Fruit fly (Drosophila melanogaster) whole organism, embryonic: Measurements from ENCODE around the gene CG16985.
A peak's percentile ranks its signal among the peaks of the same experiment; 100 is the strongest.

Experiments used
- Bdp1 ChIP-seq: fragments of 200-800 bp; sonication (Bioruptor generic); optimal IDR thresholded peaks from 3 replicates; lab custom pipeline; 2016; ENCODE audit warnings: missing biosample characterization, missing genetic modification characterization
- CG10543 ChIP-seq: fragments of 200-800 bp; sonication (Bioruptor generic); optimal IDR thresholded peaks from 3 replicates; lab custom pipeline; 2017; ENCODE audit warnings: missing biosample characterization, mild to moderate bottlenecking, missing genetic modification characterization, moderate library complexity
- CG11695 ChIP-seq: fragments of 200-800 bp; sonication (Bioruptor generic); IDR thresholded peaks from 3 replicates; pipeline ENCODE4 v1.3.6; 2022; ENCODE audit warnings: missing biosample characterization, missing genetic modification characterization
- CG12391 ChIP-seq: fragments of 200-800 bp; sonication (Bioruptor generic); optimal IDR thresholded peaks from 3 replicates; lab custom pipeline; 2018; ENCODE audit warnings: missing biosample characterization, mild to moderate bottlenecking, missing genetic modification characterization, moderate library complexity
- CG14667 ChIP-seq: fragments of 200-800 bp; sonication (Bioruptor generic); IDR thresholded peaks from 2 replicates; pipeline ENCODE4 v1.3.6; 2022; ENCODE audit warnings: missing biosample characterization, missing genetic modification characterization
- CG15011 ChIP-seq: fragments of 200-800 bp; sonication (Bioruptor generic); optimal IDR thresholded peaks from 3 replicates; lab custom pipeline; 2018; ENCODE audit warnings: missing biosample characterization, mild to moderate bottlenecking, missing genetic modification characterization
- CG18011 ChIP-seq: fragments of 200-800 bp; sonication (Bioruptor generic); optimal IDR thresholded peaks from 2 replicates; lab custom pipeline; 2017; ENCODE audit warnings: missing biosample characterization, missing genetic modification characterization, mild to moderate bottlenecking, moderate library complexity, missing genotype
- CG1832 ChIP-seq: fragments of 200-800 bp; sonication (Bioruptor generic); optimal IDR thresholded peaks from 2 replicates; lab custom pipeline; 2017; ENCODE audit warnings: missing biosample characterization, mild to moderate bottlenecking, missing genetic modification characterization, inconsistent platforms
- CG2129 ChIP-seq: fragments of 200-800 bp; sonication (Bioruptor generic); IDR thresholded peaks from 2 replicates; pipeline ENCODE4 v1.3.6; 2022; ENCODE audit warnings: missing biosample characterization, missing genetic modification characterization; ENCODE audit not compliant: partially characterized antibody
- CG34422 ChIP-seq: fragments of 200-800 bp; sonication (Bioruptor generic); IDR thresholded peaks from 3 replicates; pipeline ENCODE4 v1.3.6; 2022; ENCODE audit warnings: missing biosample characterization, missing genetic modification characterization
- CG3726 ChIP-seq: fragments of 200-800 bp; sonication (Bioruptor generic); IDR thresholded peaks from 3 replicates; pipeline ENCODE4, ENCODE4 v1.3.6; 2022; ENCODE audit warnings: missing biosample characterization, missing genetic modification characterization
- CG42726 ChIP-seq: fragments of 200-800 bp; sonication (Bioruptor generic); IDR thresholded peaks from 2 replicates; pipeline ENCODE4 v1.3.6; 2022; ENCODE audit warnings: missing biosample characterization, missing genetic modification characterization; ENCODE audit not compliant: partially characterized antibody
- CG5245 ChIP-seq: fragments of 200-800 bp; sonication (Bioruptor generic); optimal IDR thresholded peaks from 3 replicates; lab custom pipeline; 2016; ENCODE audit warnings: missing biosample characterization, missing genetic modification characterization
- CG6689 ChIP-seq: fragments of 200-800 bp; sonication (Bioruptor generic); IDR thresholded peaks from 2 replicates; pipeline ENCODE4 v1.3.6; 2022; ENCODE audit warnings: missing biosample characterization, missing genetic modification characterization
- CG8359 ChIP-seq: fragments of 200-800 bp; sonication (Bioruptor generic); optimal IDR thresholded peaks from 2 replicates; lab custom pipeline; 2017; ENCODE audit warnings: missing biosample characterization, mild to moderate bottlenecking, missing genetic modification characterization, borderline replicate concordance
- CG8478 ChIP-seq: fragments of >200 bp; optimal IDR thresholded peaks from 2 replicates; lab custom pipeline; 2018
- CG8944 ChIP-seq: fragments of 200-800 bp; sonication (Bioruptor generic); optimal IDR thresholded peaks from 3 replicates; lab custom pipeline; 2016; ENCODE audit warnings: missing biosample characterization, missing genetic modification characterization
- H15 ChIP-seq: fragments of 200-800 bp; sonication (Bioruptor generic); IDR thresholded peaks from 3 replicates; pipeline ENCODE4 v1.3.6; 2022; ENCODE audit warnings: missing biosample characterization, missing genetic modification characterization
- Hey ChIP-seq: fragments of 200-800 bp; sonication (Bioruptor generic); optimal IDR thresholded peaks from 3 replicates; lab custom pipeline; 2018; ENCODE audit warnings: missing biosample characterization, mild to moderate bottlenecking, missing genetic modification characterization
- MTF-1 ChIP-seq: fragments of 200-800 bp; sonication (Bioruptor generic); optimal IDR thresholded peaks from 2 replicates; lab custom pipeline; 2018; ENCODE audit warnings: missing biosample characterization, mild to moderate bottlenecking, missing genetic modification characterization, borderline replicate concordance
- Mrtf ChIP-seq: fragments of 200-800 bp; sonication (Bioruptor generic); IDR thresholded peaks from 3 replicates; pipeline ENCODE4 v1.3.6; 2022; ENCODE audit warnings: missing biosample characterization, missing genetic modification characterization
- NFAT ChIP-seq: fragments of 200-800 bp; sonication (Bioruptor generic); IDR thresholded peaks from 2 replicates; pipeline ENCODE4 v1.3.6; 2022; ENCODE audit warnings: missing biosample characterization, missing genetic modification characterization
- Pdp1 ChIP-seq, 2 experiments: fragments of 200-800 bp; sonication (Bioruptor generic); optimal IDR thresholded peaks; 3 replicates each; lab custom pipeline; 2016; ENCODE audit warnings: missing biosample characterization in 2 of 2, missing genetic modification characterization in 2 of 2, mild to moderate bottlenecking in 1 of 2, moderate library complexity in 1 of 2
- Scr ChIP-seq: fragments of 200-800 bp; sonication (Bioruptor generic); IDR thresholded peaks from 2 replicates; pipeline ENCODE4 v1.3.6; 2022; ENCODE audit warnings: missing biosample characterization, missing genetic modification characterization; ENCODE audit not compliant: partially characterized antibody
- al ChIP-seq: fragments of 200-800 bp; sonication (Bioruptor generic); IDR thresholded peaks from 2 replicates; pipeline ENCODE4 v1.3.6; 2022; ENCODE audit warnings: missing biosample characterization, missing genetic modification characterization
- ash1 ChIP-seq: fragments of 200-800 bp; sonication (Bioruptor generic); optimal IDR thresholded peaks from 2 replicates; lab custom pipeline; 2018; ENCODE audit warnings: missing biosample characterization, mild to moderate bottlenecking, missing genetic modification characterization
- ato ChIP-seq: fragments of 200-800 bp; sonication (Bioruptor generic); IDR thresholded peaks from 2 replicates; pipeline ENCODE4 v1.3.6; 2022; ENCODE audit warnings: missing biosample characterization, missing genetic modification characterization; ENCODE audit not compliant: partially characterized antibody
- br ChIP-seq: fragments of >200 bp; optimal IDR thresholded peaks from 2 replicates; lab custom pipeline; 2017
- dmrt99B ChIP-seq: fragments of 200-800 bp; sonication (Bioruptor generic); optimal IDR thresholded peaks from 2 replicates; lab custom pipeline; 2018; ENCODE audit warnings: missing biosample characterization, mild to moderate bottlenecking, missing genetic modification characterization, moderate library complexity
- emc ChIP-seq: fragments of 200-800 bp; sonication (Bioruptor generic); optimal IDR thresholded peaks from 2 replicates; lab custom pipeline; 2016; ENCODE audit warnings: missing biosample characterization, missing genetic modification characterization
- eyg ChIP-seq: fragments of 200-800 bp; sonication (Bioruptor generic); optimal IDR thresholded peaks from 3 replicates; lab custom pipeline; 2016; ENCODE audit warnings: missing biosample characterization, missing genetic modification characterization
- fd96Cb ChIP-seq: fragments of 200-800 bp; sonication (Bioruptor generic); optimal IDR thresholded peaks from 2 replicates; lab custom pipeline; 2018; ENCODE audit warnings: missing biosample characterization, mild to moderate bottlenecking, missing genetic modification characterization, moderate library complexity
- gcm ChIP-seq: fragments of 200-800 bp; sonication (Bioruptor generic); optimal IDR thresholded peaks from 2 replicates; lab custom pipeline; 2019; ENCODE audit warnings: missing biosample characterization, mild to moderate bottlenecking, missing genetic modification characterization, moderate library complexity
- hbn ChIP-seq: fragments of 200-800 bp; sonication (Bioruptor generic); IDR thresholded peaks from 2 replicates; pipeline ENCODE4 v1.3.6; 2022; ENCODE audit warnings: missing biosample characterization, missing genetic modification characterization; ENCODE audit not compliant: partially characterized antibody
- inv ChIP-seq: fragments of 200-800 bp; sonication (Bioruptor generic); IDR thresholded peaks from 2 replicates; pipeline ENCODE4 v1.3.6; 2022; ENCODE audit warnings: missing biosample characterization, missing genetic modification characterization; ENCODE audit not compliant: partially characterized antibody
- jigr1 ChIP-seq: fragments of 200-800 bp; sonication (Bioruptor generic); IDR thresholded peaks from 3 replicates; pipeline ENCODE4 v1.3.6; 2022; ENCODE audit warnings: missing biosample characterization, missing genetic modification characterization
- kah ChIP-seq: fragments of 200-800 bp; sonication (Bioruptor generic); optimal IDR thresholded peaks from 2 replicates; lab custom pipeline; 2018; ENCODE audit warnings: missing biosample characterization, mild to moderate bottlenecking, missing genetic modification characterization
- nerfin-1 ChIP-seq: fragments of 200-800 bp; sonication (Bioruptor generic); optimal IDR thresholded peaks from 3 replicates; lab custom pipeline; 2019; ENCODE audit warnings: missing biosample characterization, mild to moderate bottlenecking, missing genetic modification characterization, moderate library complexity
- odd ChIP-seq: fragments of 200-800 bp; sonication (Bioruptor generic); optimal IDR thresholded peaks from 2 replicates; lab custom pipeline; 2017; ENCODE audit warnings: missing biosample characterization, mild to moderate bottlenecking, missing genetic modification characterization
- otp ChIP-seq: fragments of 200-800 bp; sonication (Bioruptor generic); IDR thresholded peaks from 3 replicates; pipeline ENCODE4, ENCODE4 v1.3.6; 2022; ENCODE audit warnings: missing biosample characterization, missing genetic modification characterization
- p53 ChIP-seq: fragments of 200-800 bp; sonication (Bioruptor generic); optimal IDR thresholded peaks from 2 replicates; lab custom pipeline; 2016; ENCODE audit warnings: missing biosample characterization, missing genetic modification characterization
- pros ChIP-seq: fragments of 200-800 bp; sonication (Bioruptor generic); optimal IDR thresholded peaks from 3 replicates; lab custom pipeline; 2019; ENCODE audit warnings: missing biosample characterization, mild to moderate bottlenecking, missing genetic modification characterization, moderate library complexity
- sc ChIP-seq, 3 experiments: fragments of >200 bp in 2 of 3; fragments of 200-800 bp in 1 of 3; sonication (Bioruptor generic) in 1 of 3; optimal IDR thresholded peaks; 2 replicates in 2 of 3; 3 replicates in 1 of 3; lab custom pipeline; 2017; ENCODE audit warnings: mild to moderate bottlenecking in 1 of 3, missing biosample characterization in 1 of 3, missing genetic modification characterization in 1 of 3, missing genetic modification reagents in 1 of 3
- sisA ChIP-seq: fragments of 200-800 bp; sonication (Bioruptor generic); IDR thresholded peaks from 2 replicates; pipeline ENCODE4 v1.3.6; 2022; ENCODE audit warnings: missing biosample characterization, missing genetic modification characterization
- so ChIP-seq: fragments of 200-800 bp; sonication (Bioruptor generic); IDR thresholded peaks from 3 replicates; pipeline ENCODE4 v1.3.6; 2022; ENCODE audit warnings: missing biosample characterization, missing genetic modification characterization
- wek ChIP-seq: fragments of 200-800 bp; sonication (Bioruptor generic); optimal IDR thresholded peaks from 3 replicates; lab custom pipeline; 2018; ENCODE audit warnings: missing biosample characterization, mild to moderate bottlenecking, missing genetic modification characterization, moderate library complexity

Gene CG16985

dm6 chr3L:2579557-2580224, 19.4 kb upstream of the CG16985 start (continued):
- TF ChIP-seq MTF-1 (GFP tag; lab: Kevin White, UChicago) (no peak), wek (GFP tag; lab: Kevin White, UChicago) (no peak), CG14667 (GFP tag; lab: Robert Waterston, UW) (no peak), CG8478 (no peak), CG34422 (GFP tag; lab: Robert Waterston, UW) (no peak), CG5245 (GFP tag; lab: Kevin White, UChicago) (no peak), sc (optimal IDR thresholded peaks at IDR 0.05; lab: Kevin White, UChicago) (no peak), sc (GFP tag; optimal IDR thresholded peaks at IDR 0.05; lab: Kevin White, UChicago) (no peak), dmrt99B (tag; lab: Kevin White, UChicago) (no peak), Hey (tag; lab: Kevin White, UChicago) (no peak), Mrtf (no peak), CG6689 (GFP tag; lab: Robert Waterston, UW) (no peak), ato (GFP tag; lab: Robert Waterston, UW) (peak; percentile 71), odd (no peak), al (GFP tag; lab: Robert Waterston, UW) (no peak), Bdp1 (no peak), jigr1 (no peak), p53 (no peak), kah (no peak), sisA (no peak), so (GFP tag; lab: Robert Waterston, UW) (no peak), CG42726 (GFP tag; lab: Robert Waterston, UW) (peak; percentile 55; the same call in 1 of the 2 replicates), NFAT (no peak), hbn (GFP tag; lab: Robert Waterston, UW) (peak; percentile 77), br (no peak), CG11695 (GFP tag; lab: Robert Waterston, UW) (no peak), ash1 (GFP tag; lab: Kevin White, UChicago) (no peak), H15 (no peak), nerfin-1 (tag; lab: Kevin White, UChicago) (no peak), gcm (GFP tag; lab: Kevin White, UChicago) (no peak), CG1832 (GFP tag; lab: Kevin White, UChicago) (no peak), otp (GFP tag; lab: Robert Waterston, UW) (no peak), CG10543 (GFP tag; lab: Kevin White, UChicago) (no peak), CG8359 (no peak), CG2129 (GFP tag; lab: Robert Waterston, UW) (peak; percentile 50), CG3726 (no peak), eyg (GFP tag; lab: Kevin White, UChicago) (no peak), CG12391 (no peak), emc (GFP tag; lab: Kevin White, UChicago) (no peak), Pdp1 (GFP tag; optimal IDR thresholded peaks at IDR 0.05; lab: Kevin White, UChicago) (no peak), pros (GFP tag; lab: Kevin White, UChicago) (no peak), fd96Cb (tag; lab: Kevin White, UChicago) (no peak), inv (GFP tag; lab: Robert Waterston, UW) (peak; percentile 16; the same call in 1 of the 2 replicates), Scr (GFP tag; lab: Robert Waterston, UW) (peak; percentile 71), CG8944 (GFP tag; lab: Kevin White, UChicago) (no peak), CG15011 (GFP tag; lab: Kevin White, UChicago) (no peak), CG18011 (GFP tag; lab: Kevin White, UChicago) (no peak)
